Worm (Caenorhabditis elegans) whole organism, L4/young adult: ENCODE measurements around the gene srh-97.

ENCODE experiments used
- W03F9.2 ChIP-seq: fragments of 150-350 bp; optimal IDR thresholded peaks from 2 replicates; lab custom pipeline; 2014; ENCODE audit warnings: missing biosample characterization, missing genetic modification characterization
- him-1 ChIP-seq: sonication (generic microtip); optimal IDR thresholded peaks from 2 replicates; lab custom pipeline; 2016; ENCODE audit warnings: missing genotype, missing genetic modification reagents, missing genetic modification characterization, missing compliant biosample characterization

ce11 chrV:16992383-16992782 is 24.5 kb upstream of the srh-97 start:
- TF ChIP-seq him-1 (no peak), W03F9.2 (no peak)
